Fruit fly (Drosophila melanogaster) ovary, adult (tissue): ENCODE data around the gene ND-B18.

ENCODE experiments used
- CG17801 ChIP-seq: fragments of 200-800 bp; optimal IDR thresholded peaks from 2 replicates; lab custom pipeline; 2019; ENCODE audit warnings: missing biosample characterization, mild to moderate bottlenecking, missing genetic modification characterization, moderate library complexity; ENCODE audit not compliant: partially characterized antibody

ND-B18 gene

DNA sequence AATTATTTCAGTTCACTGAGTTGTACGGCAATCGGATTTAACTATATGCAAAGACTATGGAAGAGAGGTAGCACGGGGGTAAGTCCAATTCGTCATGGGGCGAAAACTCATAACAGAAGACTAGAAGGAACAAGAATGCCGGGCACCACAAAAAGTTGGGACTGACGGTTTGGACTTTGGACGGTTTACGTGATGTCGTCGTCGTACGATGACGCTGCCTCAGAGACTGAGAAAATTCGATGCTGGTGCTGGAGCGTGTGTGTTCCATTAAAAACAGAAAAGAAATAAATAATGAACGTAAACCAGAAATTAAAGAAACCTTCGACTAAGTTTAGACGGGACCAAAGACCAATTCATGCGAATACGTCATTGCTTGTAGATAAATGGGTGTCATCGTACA, 16.4 kb downstream of the ND-B18 start:
- TF ChIP-seq CG17801 (GFP tag; lab: Kevin White, UChicago), result peak; percentile 34

DNA sequence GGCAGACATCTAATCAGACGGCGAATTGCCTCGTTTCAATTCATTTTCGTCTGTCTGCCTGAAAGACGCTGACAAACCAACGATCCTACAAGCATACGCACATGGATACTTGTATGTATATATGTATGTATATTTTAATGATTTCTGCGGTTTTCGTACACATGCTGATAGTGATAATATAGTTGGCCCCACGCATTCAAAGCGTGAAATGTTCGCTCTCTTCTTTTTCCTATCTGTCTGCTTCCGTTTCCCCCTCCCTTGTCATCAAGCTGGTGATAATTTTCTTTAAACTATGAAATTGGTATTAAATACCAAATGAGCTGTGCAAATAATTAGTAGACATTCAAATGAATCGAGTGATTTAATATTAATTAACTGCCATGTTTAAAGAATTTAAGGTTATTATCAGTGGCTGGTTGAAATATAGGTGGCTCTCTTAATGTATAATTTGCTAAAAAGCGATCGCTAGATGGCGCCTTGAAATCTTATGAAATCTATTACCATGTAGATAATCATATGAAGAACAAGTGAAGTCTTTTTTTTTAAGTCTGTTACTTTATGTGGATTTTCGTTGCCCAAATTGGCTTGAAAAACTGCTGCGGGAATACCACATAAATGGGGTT, 17.4 kb downstream of the ND-B18 start, which contains the start of gene CG33177:
TSS of gene CG33177 (plus strand) at position 588 of the 623 bp plus-strand sequence.
- no peak for TF ChIP-seq CG17801 (GFP tag; lab: Kevin White, UChicago)

DNA sequence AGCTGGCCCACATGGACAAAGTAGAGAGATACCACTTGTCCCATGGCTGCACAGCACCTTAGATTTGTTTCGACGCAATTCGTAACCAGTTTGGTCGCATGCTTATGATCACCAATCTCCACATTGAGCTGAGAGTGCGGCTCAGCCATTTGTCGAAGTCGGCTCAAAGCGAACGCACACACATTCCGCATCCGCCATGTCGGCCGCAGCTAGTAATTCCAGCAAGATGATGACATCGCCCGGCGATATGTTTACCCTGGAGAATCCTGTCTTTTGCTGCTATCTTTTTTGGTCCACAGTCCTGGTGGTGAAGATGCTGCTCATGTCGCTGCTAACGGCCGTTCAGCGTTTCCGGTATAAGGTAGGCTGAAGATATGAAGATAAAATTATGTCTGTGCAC, 19.1 kb downstream of the ND-B18 start, which contains the start of gene CG33178:
TSS of gene CG33178 (plus strand) at position 147 of the 400 bp plus-strand sequence.
- TF ChIP-seq CG17801 (GFP tag; lab: Kevin White, UChicago), result no peak

DNA sequence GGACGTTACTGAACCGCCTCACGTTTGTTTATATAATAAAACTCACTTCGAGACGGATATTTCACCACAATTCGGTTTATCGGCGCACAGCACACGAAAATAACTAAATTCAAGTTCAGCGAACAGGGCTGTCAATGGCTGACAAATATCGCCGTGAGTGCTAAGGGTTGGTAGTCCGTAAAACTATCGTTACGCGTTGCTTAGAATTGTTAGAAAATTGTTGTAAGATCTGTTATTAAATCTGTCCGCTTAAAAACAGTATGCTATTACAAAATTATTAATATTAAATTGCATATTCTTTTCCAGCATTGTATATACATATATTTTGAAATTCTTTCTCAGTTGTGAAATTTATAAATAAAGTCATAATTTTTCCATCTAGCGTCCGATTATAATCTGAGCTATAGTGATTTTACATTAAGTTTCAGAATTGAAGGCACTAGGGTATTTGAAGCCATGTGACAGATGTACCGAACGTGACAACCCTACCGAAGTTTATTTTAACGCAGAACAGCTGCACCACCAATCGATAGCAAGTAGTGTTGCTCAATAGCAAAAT, 21.1 kb downstream of the ND-B18 start, which contains the start of gene Cox17:
TSS of gene Cox17 (minus strand) at position 120 of the 559 bp plus-strand sequence.
- TF ChIP-seq CG17801 (GFP tag; lab: Kevin White, UChicago), result peak; percentile 72

DNA sequence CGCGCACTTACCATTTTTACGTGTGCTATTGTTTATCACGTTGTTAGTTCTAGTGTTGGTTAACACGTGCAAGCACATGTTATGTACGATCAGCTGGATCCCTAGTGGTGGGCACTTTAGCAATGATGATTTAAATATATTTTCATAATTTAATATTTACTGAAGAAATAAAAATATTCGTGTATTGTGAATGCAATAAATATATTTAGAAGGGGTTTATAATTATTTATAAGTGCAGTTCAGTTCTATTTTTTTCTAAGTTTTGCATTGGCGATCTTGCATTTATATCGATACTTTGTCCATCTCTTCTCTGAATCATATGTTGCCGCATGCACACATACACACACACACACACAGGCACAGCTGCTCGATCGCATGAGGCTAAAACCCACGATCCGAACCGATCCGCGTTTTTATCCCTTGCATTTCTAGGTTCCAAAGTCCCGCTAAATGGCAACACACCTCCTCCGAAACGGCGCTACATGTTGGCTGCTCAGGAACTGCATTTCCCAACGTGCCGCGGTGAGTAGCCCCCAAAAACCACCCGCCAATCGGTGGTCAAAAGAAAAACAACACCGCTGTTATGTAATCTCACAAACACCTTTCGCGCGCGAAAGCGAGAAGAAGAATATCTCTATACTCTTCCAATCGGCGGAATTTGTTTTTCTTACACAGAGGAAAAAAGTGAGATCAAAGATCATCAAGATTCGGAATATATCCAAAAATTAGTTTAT, 22.4 kb downstream of the ND-B18 start, which contains the start of the genes CG15027 and Dbct:
TSS of gene CG15027 (minus strand) at position 51 of the 734 bp plus-strand sequence.
TSS of gene Dbct (plus strand) at position 349 of the 734 bp plus-strand sequence.
- TF ChIP-seq CG17801 (GFP tag; lab: Kevin White, UChicago), result peak; percentile 92

DNA sequence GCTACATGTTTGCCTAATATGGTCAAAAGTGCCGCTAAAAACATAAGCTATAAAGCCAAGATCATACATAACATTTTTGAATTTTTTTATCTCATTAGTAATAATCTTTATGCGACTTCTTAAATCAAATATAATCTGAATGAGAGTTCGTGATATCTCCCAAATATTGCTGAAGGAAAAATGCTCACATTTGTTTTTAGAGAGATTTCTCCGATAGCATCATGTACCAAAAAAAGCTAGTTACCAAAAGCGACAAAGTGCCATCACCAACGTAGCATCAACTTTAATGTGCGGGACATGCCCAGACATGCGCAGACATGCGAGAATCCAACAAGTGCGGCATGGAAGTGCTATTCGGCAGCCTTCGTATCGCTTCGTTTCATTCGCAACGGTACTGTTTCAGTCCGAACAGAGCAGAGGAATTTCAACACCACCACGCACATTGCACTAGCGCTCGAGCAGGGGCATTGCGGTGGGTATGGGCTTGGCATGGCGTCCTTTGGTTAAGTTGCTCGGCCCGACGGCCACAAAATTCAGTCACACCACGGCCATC, 25.7 kb downstream of the ND-B18 start, which contains the start of gene Rab3-GEF:
TSS of gene Rab3-GEF (plus strand) at position 537 of the 553 bp plus-strand sequence.
- TF ChIP-seq CG17801 (GFP tag; lab: Kevin White, UChicago), result no peak

DNA sequence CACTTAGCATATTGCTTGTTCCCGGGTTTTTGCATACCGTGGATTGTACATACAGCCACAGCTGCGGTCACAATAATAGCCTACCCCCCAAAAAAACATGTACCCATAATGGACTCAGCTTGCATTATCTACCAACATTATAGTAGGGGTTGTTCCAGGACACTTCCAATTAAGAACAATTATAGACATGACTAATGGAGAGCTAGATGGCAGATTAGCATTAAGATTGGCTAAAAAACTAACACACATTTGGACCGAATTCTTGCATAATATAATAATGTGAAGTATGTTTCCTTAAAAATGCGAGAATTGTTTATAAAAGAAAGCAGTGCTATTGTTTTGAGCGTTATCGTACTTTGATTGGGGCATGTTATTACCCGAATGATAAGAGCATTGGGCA, 26.8 kb downstream of the ND-B18 start:
- TF ChIP-seq CG17801 (GFP tag; lab: Kevin White, UChicago), result no peak

DNA sequence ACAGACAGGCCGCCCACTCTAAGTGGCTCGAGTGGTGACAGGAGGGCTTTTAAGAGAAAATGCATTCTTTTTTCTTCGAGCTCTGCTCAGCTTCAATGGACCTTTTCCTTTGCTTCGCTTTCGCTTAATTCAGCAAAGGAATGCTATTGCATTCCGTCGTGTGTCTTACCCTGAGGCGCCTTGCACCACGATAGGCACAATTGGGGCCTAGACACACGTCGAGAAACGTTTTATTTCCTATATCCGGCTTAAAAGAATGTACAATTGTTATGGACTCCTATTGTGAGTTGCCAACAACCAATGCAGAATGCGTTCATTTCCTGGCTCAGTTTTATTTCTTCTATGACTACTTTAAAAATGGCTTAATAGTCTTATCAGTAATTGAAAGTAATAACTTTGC, 27.6 kb downstream of the ND-B18 start:
- TF ChIP-seq CG17801 (GFP tag; lab: Kevin White, UChicago), result no peak

DNA sequence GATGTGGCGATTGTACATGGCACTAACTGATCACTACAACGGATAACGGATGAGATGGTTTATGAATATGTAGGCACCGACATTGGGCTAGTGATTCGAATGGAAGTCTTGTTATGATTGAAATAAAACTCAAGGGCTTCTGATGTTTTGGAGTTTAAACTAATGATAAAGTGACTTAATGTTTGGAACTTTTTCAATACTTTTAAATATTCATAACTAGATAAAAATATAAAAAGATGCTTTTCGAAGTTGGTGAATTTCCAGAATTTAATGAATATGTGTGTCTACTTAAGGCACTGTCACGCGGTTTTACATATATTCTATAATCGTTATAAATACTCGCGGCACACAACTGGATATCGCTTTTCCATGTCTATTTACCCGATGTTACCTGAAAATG, 32.4 kb downstream of the ND-B18 start, which contains the start of gene CG9072:
TSS of gene CG9072 (minus strand) at position 101 of the 400 bp plus-strand sequence.
- no peak for TF ChIP-seq CG17801 (GFP tag; lab: Kevin White, UChicago)

DNA sequence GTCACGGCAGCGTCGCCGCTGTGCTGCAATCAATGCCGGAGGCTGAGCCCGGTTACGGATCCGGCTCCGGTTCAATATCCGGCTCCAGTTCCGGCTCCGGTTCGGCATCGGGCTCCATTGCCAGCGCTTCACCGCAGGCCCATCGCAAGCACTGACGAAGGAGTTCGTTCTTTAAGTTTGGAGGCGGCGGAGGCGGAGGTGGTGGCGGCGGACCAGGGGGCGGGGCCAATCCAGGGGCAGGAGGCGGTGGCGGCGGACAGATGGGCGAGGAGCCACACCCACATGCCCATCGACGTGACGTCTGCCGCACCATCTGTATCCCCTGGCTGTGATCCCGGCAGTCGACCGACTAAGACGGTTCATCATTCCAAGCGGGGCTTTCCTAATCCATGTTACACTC, 48.4 kb downstream of the ND-B18 start:
- TF ChIP-seq CG17801 (GFP tag; lab: Kevin White, UChicago), result no peak
